Worm (Caenorhabditis elegans) whole organism, young adult: ENCODE data around the gene Y69A2AR.16.

Experiments used
- F55B11.4 ChIP-seq: sonication (generic microtip); optimal IDR thresholded peaks from 2 replicates; lab custom pipeline; 2016; ENCODE audit warnings: missing compliant biosample characterization, missing genetic modification characterization, borderline replicate concordance; ENCODE audit not compliant: insufficient read depth
- K11D2.4 ChIP-seq: fragments of 200-800 bp; sonication (Bioruptor generic); IDR thresholded peaks from 2 replicates; pipeline ENCODE4 v1.3.6; 2022; ENCODE audit warnings: missing genetic modification reagents, missing genetic modification characterization, missing compliant biosample characterization
- T26A5.8 ChIP-seq: sonication (generic microtip); optimal IDR thresholded peaks from 2 replicates; lab custom pipeline; 2016; ENCODE audit warnings: missing genetic modification characterization, missing compliant biosample characterization
- Y79H2A.3 ChIP-seq: fragments of 200-800 bp; sonication (Bioruptor generic); conservative IDR thresholded peaks from 2 replicates; pipeline ENCODE4 v1.3.6; 2022; ENCODE audit warnings: missing genetic modification reagents, missing genetic modification characterization, missing compliant biosample characterization
- ama-1 ChIP-seq, 3 experiments: fragments of 150-350 bp in 1 of 3; sonication (generic microtip) in 2 of 3; optimal IDR thresholded peaks; 2 replicates each; lab custom pipeline; 2014 to 2018; ENCODE audit warnings: missing biosample characterization in 2 of 3, missing genetic modification characterization in 2 of 3, missing genetic modification reagents in 2 of 3
- bed-1 ChIP-seq: fragments of 200-800 bp; sonication (Bioruptor generic); IDR thresholded peaks from 2 replicates; pipeline ENCODE4 v1.3.6; 2022; ENCODE audit warnings: missing genetic modification reagents, missing genetic modification characterization, missing compliant biosample characterization
- bed-2 ChIP-seq: fragments of 200-800 bp; sonication (Bioruptor generic); IDR thresholded peaks from 2 replicates; pipeline ENCODE4 v1.3.6; 2022; ENCODE audit warnings: missing genetic modification reagents, missing genetic modification characterization, missing compliant biosample characterization
- dpl-1 ChIP-seq: fragments of 150-350 bp; optimal IDR thresholded peaks from 2 replicates; lab custom pipeline; 2014; ENCODE audit warnings: missing biosample characterization, missing genetic modification reagents, missing genetic modification characterization
- lin-26 ChIP-seq: fragments of 200-800 bp; sonication (Bioruptor generic); IDR thresholded peaks from 2 replicates; pipeline ENCODE4 v1.3.6; 2022; ENCODE audit warnings: missing genetic modification reagents, missing genetic modification characterization, missing compliant biosample characterization
- lsl-1 ChIP-seq: fragments of 200-800 bp; sonication (Bioruptor generic); optimal IDR thresholded peaks from 2 replicates; lab custom pipeline; 2018; ENCODE audit warnings: mild to moderate bottlenecking, missing genetic modification characterization, moderate library complexity, missing compliant biosample characterization
- nfya-1 ChIP-seq: sonication (generic microtip); optimal IDR thresholded peaks from 2 replicates; lab custom pipeline; 2017; ENCODE audit warnings: antibody characterized with exemption, missing compliant biosample characterization, missing genetic modification characterization, borderline replicate concordance; ENCODE audit not compliant: insufficient read depth
- sptf-2 ChIP-seq: fragments of 200-800 bp; sonication (Bioruptor generic); optimal IDR thresholded peaks from 2 replicates; lab custom pipeline; 2018; ENCODE audit warnings: mild to moderate bottlenecking, missing genetic modification characterization, missing compliant biosample characterization
- ztf-26 ChIP-seq: sonication (generic microtip); optimal IDR thresholded peaks from 2 replicates; lab custom pipeline; 2017; ENCODE audit warnings: missing genetic modification characterization, missing compliant biosample characterization

DNA sequence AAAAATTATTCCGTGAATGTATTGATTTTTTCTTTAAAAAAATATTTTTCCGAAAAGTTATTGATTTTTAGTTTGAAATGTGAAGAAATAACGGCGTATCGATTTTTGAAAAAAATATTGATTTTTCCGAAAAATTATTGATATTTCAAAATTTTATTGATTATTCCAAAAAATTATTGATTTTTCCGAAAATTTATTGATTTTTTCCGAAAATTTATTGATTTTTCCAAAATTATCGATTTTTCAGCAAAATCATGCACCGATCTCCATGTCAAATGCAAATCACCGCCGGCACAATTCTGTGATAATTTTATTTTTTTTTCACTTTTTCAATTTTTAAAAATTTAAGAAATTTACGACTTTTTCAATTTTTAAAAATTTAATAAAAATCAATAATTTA is 51.9 kb downstream of the Y69A2AR.16 start:
- TF ChIP-seq K11D2.4 (GFP tag; lab: Robert Waterston, UW) (no peak), dpl-1 (GFP tag; lab: Kevin White, UChicago) (no peak), Y79H2A.3 (GFP tag; lab: Robert Waterston, UW) (no peak), bed-1 (GFP tag; lab: Robert Waterston, UW) (no peak), nfya-1 (tag; lab: Kevin White, UChicago) (no peak), bed-2 (GFP tag; lab: Robert Waterston, UW) (no peak), lsl-1 (GFP tag; lab: Kevin White, UChicago) (no peak), ztf-26 (tag; lab: Kevin White, UChicago) (no peak), sptf-2 (GFP tag; lab: Kevin White, UChicago) (no peak), F55B11.4 (tag; lab: Kevin White, UChicago) (no peak), ama-1 (optimal IDR thresholded peaks at IDR 0.05; lab: Kevin White, UChicago) (no peak), ama-1 (GFP tag; optimal IDR thresholded peaks at IDR 0.05; lab: Kevin White, UChicago) (no peak), T26A5.8 (tag; lab: Kevin White, UChicago) (no peak), lin-26 (no peak)
